Fruit fly (Drosophila melanogaster) whole organism, embryonic: ENCODE data around the gene CG15283.

Experiments used
- Antp ChIP-seq: fragments of 200-800 bp; sonication (Bioruptor generic); optimal IDR thresholded peaks from 3 replicates; lab custom pipeline; 2016; ENCODE audit warnings: missing biosample characterization, missing genetic modification characterization
- Asciz ChIP-seq: fragments of 200-800 bp; sonication (Bioruptor generic); optimal IDR thresholded peaks from 2 replicates; lab custom pipeline; 2017; ENCODE audit warnings: missing biosample characterization, mild to moderate bottlenecking, missing genetic modification characterization, missing genetic modification reagents
- BEAF-32 ChIP-seq: fragments of 200-800 bp; sonication (Bioruptor generic); optimal IDR thresholded peaks from 3 replicates; lab custom pipeline; 2017; ENCODE audit warnings: missing biosample characterization, missing genetic modification characterization, mild to moderate bottlenecking, moderate library complexity, missing genetic modification reagents
- Bdp1 ChIP-seq: fragments of 200-800 bp; sonication (Bioruptor generic); optimal IDR thresholded peaks from 3 replicates; lab custom pipeline; 2016; ENCODE audit warnings: missing biosample characterization, missing genetic modification characterization
- Bgb ChIP-seq: fragments of 200-800 bp; sonication (Bioruptor generic); IDR thresholded peaks from 2 replicates; pipeline ENCODE4 v1.3.6; 2022; ENCODE audit warnings: missing biosample characterization, missing genetic modification characterization; ENCODE audit not compliant: partially characterized antibody
- CG10209 ChIP-seq: fragments of 200-800 bp; sonication (Bioruptor generic); optimal IDR thresholded peaks from 3 replicates; lab custom pipeline; 2017; ENCODE audit warnings: missing biosample characterization, mild to moderate bottlenecking, missing genetic modification characterization, missing genetic modification reagents
- CG10321 ChIP-seq: fragments of 200-800 bp; sonication (Bioruptor generic); IDR thresholded peaks from 2 replicates; pipeline ENCODE4 v1.3.6; 2022; ENCODE audit warnings: missing biosample characterization, missing genetic modification characterization
- CG10654 ChIP-seq: fragments of 200-800 bp; sonication (Bioruptor generic); optimal IDR thresholded peaks from 2 replicates; lab custom pipeline; 2016; ENCODE audit warnings: missing biosample characterization, missing genetic modification characterization
- CG10979 ChIP-seq: fragments of 200-800 bp; sonication (Bioruptor generic); optimal IDR thresholded peaks from 2 replicates; lab custom pipeline; 2018; ENCODE audit warnings: missing biosample characterization, mild to moderate bottlenecking, missing genetic modification characterization, moderate library complexity
- CG11456 ChIP-seq: fragments of 200-800 bp; sonication (Bioruptor generic); IDR thresholded peaks from 3 replicates; pipeline ENCODE4 v1.3.6; 2022; ENCODE audit warnings: missing biosample characterization, missing genetic modification characterization
- CG12219 ChIP-seq: fragments of 200-800 bp; sonication (Bioruptor generic); optimal IDR thresholded peaks from 3 replicates; lab custom pipeline; 2018; ENCODE audit warnings: missing biosample characterization, mild to moderate bottlenecking, missing genetic modification characterization
- CG1233 ChIP-seq: fragments of 200-800 bp; sonication (Bioruptor generic); optimal IDR thresholded peaks from 4 replicates; lab custom pipeline; 2018; ENCODE audit warnings: missing biosample characterization, mild to moderate bottlenecking, missing genetic modification characterization
- CG15269 ChIP-seq: fragments of 200-800 bp; sonication (Bioruptor generic); optimal IDR thresholded peaks from 2 replicates; lab custom pipeline; 2018; ENCODE audit warnings: missing biosample characterization, mild to moderate bottlenecking, missing genetic modification characterization, moderate library complexity
- CG15514 ChIP-seq: fragments of 200-800 bp; sonication (Bioruptor generic); optimal IDR thresholded peaks from 3 replicates; lab custom pipeline; 2017; ENCODE audit warnings: missing biosample characterization, missing genetic modification characterization, mild to moderate bottlenecking, moderate library complexity, missing genetic modification reagents
- CG17328 ChIP-seq: fragments of 200-800 bp; sonication (Bioruptor generic); IDR thresholded peaks from 2 replicates; pipeline ENCODE4 v1.3.6; 2022; ENCODE audit warnings: missing biosample characterization, missing genetic modification characterization
- CG18476 ChIP-seq: fragments of 200-800 bp; sonication (Bioruptor generic); optimal IDR thresholded peaks from 2 replicates; lab custom pipeline; 2016; ENCODE audit warnings: missing biosample characterization, mild to moderate bottlenecking, missing genetic modification characterization
- CG2875 ChIP-seq: fragments of 200-800 bp; sonication (Bioruptor generic); optimal IDR thresholded peaks from 2 replicates; lab custom pipeline; 2017; ENCODE audit warnings: missing biosample characterization, mild to moderate bottlenecking, missing genetic modification characterization, missing genetic modification reagents
- CG30403 ChIP-seq: fragments of 200-800 bp; sonication (Bioruptor generic); optimal IDR thresholded peaks from 3 replicates; lab custom pipeline; 2016; ENCODE audit warnings: missing biosample characterization, missing genetic modification characterization
- CG4617 ChIP-seq: fragments of 200-800 bp; sonication (Bioruptor generic); optimal IDR thresholded peaks from 3 replicates; lab custom pipeline; 2016; ENCODE audit warnings: missing biosample characterization, missing genetic modification characterization, borderline replicate concordance
- CG4707 ChIP-seq: fragments of 200-800 bp; sonication (Bioruptor generic); optimal IDR thresholded peaks from 2 replicates; lab custom pipeline; 2018; ENCODE audit warnings: missing biosample characterization, mild to moderate bottlenecking, missing genetic modification characterization, moderate library complexity
- CG4820 ChIP-seq: fragments of 200-800 bp; sonication (Bioruptor generic); optimal IDR thresholded peaks from 3 replicates; lab custom pipeline; 2016; ENCODE audit warnings: missing biosample characterization, missing genetic modification characterization
- Eip74EF ChIP-seq, 2 experiments: fragments of 200-800 bp in 1 of 2; fragments of >200 bp in 1 of 2; sonication (Bioruptor generic) in 1 of 2; optimal IDR thresholded peaks; 2 replicates each; lab custom pipeline; 2017 to 2019; ENCODE audit warnings: missing biosample characterization in 2 of 2, missing genetic modification characterization in 2 of 2, mild to moderate bottlenecking in 1 of 2, moderate library complexity in 1 of 2
- Hmx ChIP-seq: fragments of 200-800 bp; sonication (Bioruptor generic); optimal IDR thresholded peaks from 2 replicates; lab custom pipeline; 2016; ENCODE audit warnings: missing biosample characterization, missing genetic modification characterization
- NfI ChIP-seq: fragments of 200-800 bp; sonication (Bioruptor generic); optimal IDR thresholded peaks from 3 replicates; lab custom pipeline; 2018; ENCODE audit warnings: missing biosample characterization, mild to moderate bottlenecking, missing genetic modification characterization, moderate library complexity
- Vsx1 ChIP-seq: fragments of 200-800 bp; sonication (Bioruptor generic); optimal IDR thresholded peaks from 2 replicates; lab custom pipeline; 2017; ENCODE audit warnings: missing biosample characterization, mild to moderate bottlenecking, missing genetic modification characterization, missing genetic modification reagents
- bbx ChIP-seq: fragments of 200-800 bp; sonication (Bioruptor generic); IDR thresholded peaks from 2 replicates; pipeline ENCODE4 v1.3.6; 2022; ENCODE audit warnings: missing biosample characterization, missing genetic modification characterization; ENCODE audit not compliant: partially characterized antibody
- bsh ChIP-seq, 2 experiments: fragments of 200-800 bp; sonication (Bioruptor generic); optimal IDR thresholded peaks; 2 replicates each; lab custom pipeline; 2017 to 2018; ENCODE audit warnings: mild to moderate bottlenecking in 2 of 2, missing biosample characterization in 2 of 2, missing genetic modification characterization in 2 of 2, moderate library complexity in 1 of 2
- corto ChIP-seq: fragments of 200-800 bp; sonication (Bioruptor generic); optimal IDR thresholded peaks from 2 replicates; lab custom pipeline; 2016; ENCODE audit warnings: missing biosample characterization, mild to moderate bottlenecking, missing genetic modification characterization, moderate library complexity
- da ChIP-seq: fragments of 200-800 bp; sonication (Bioruptor generic); optimal IDR thresholded peaks from 2 replicates; lab custom pipeline; 2016; ENCODE audit warnings: missing biosample characterization, missing genetic modification characterization
- dati ChIP-seq: fragments of 200-800 bp; sonication (Bioruptor generic); IDR thresholded peaks from 2 replicates; pipeline ENCODE4 v1.3.6; 2022; ENCODE audit warnings: missing biosample characterization, missing genetic modification characterization
- dmrt11E ChIP-seq: fragments of 200-800 bp; sonication (Bioruptor generic); optimal IDR thresholded peaks from 3 replicates; lab custom pipeline; 2018; ENCODE audit warnings: missing biosample characterization, mild to moderate bottlenecking, missing genetic modification characterization, moderate library complexity
- ems ChIP-seq: fragments of 200-800 bp; sonication (Bioruptor generic); optimal IDR thresholded peaks from 3 replicates; lab custom pipeline; 2016; ENCODE audit warnings: missing biosample characterization, missing genetic modification characterization
- grau ChIP-seq: fragments of 200-800 bp; optimal IDR thresholded peaks from 3 replicates; lab custom pipeline; 2019; ENCODE audit warnings: missing biosample characterization, mild to moderate bottlenecking, missing genetic modification characterization, moderate library complexity
- h ChIP-seq: fragments of >200 bp; optimal IDR thresholded peaks from 2 replicates; lab custom pipeline; 2017
- hb ChIP-seq: fragments of 200-800 bp; sonication (Bioruptor generic); IDR thresholded peaks from 3 replicates; pipeline ENCODE4 v1.3.6; 2022; ENCODE audit warnings: missing biosample characterization, missing genetic modification characterization; ENCODE audit not compliant: partially characterized antibody
- kni ChIP-seq: fragments of 200-800 bp; sonication (Bioruptor generic); optimal IDR thresholded peaks from 3 replicates; lab custom pipeline; 2017; ENCODE audit warnings: mild to moderate bottlenecking, missing biosample characterization, missing genetic modification reagents, missing genetic modification characterization
- lola ChIP-seq, 3 experiments: fragments of >200 bp in 2 of 3; fragments of 200-800 bp in 1 of 3; sonication (Bioruptor generic) in 1 of 3; optimal IDR thresholded peaks; 2 replicates each; lab custom pipeline; 2017 to 2019; ENCODE audit warnings: missing biosample characterization in 3 of 3, missing genetic modification characterization in 3 of 3, mild to moderate bottlenecking in 1 of 3, moderate library complexity in 1 of 3
- lov ChIP-seq, 2 experiments: fragments of 200-800 bp in 1 of 2; fragments of >200 bp in 1 of 2; sonication (Bioruptor generic) in 1 of 2; IDR thresholded peaks in 1 of 2; optimal IDR thresholded peaks in 1 of 2; 2 replicates in 1 of 2; 3 replicates in 1 of 2; pipeline versions ENCODE4 v1.3.6 to Lab custom; 2017 to 2022; ENCODE audit warnings: missing biosample characterization in 1 of 2, missing genetic modification characterization in 1 of 2
- phol ChIP-seq: fragments of 200-800 bp; sonication (Bioruptor generic); optimal IDR thresholded peaks from 3 replicates; lab custom pipeline; 2018; ENCODE audit warnings: missing biosample characterization, mild to moderate bottlenecking, missing genetic modification characterization, moderate library complexity
- pita ChIP-seq: fragments of 200-800 bp; sonication (Bioruptor generic); optimal IDR thresholded peaks from 2 replicates; lab custom pipeline; 2017; ENCODE audit warnings: missing biosample characterization, mild to moderate bottlenecking, missing genetic modification characterization
- sd ChIP-seq: fragments of 200-800 bp; sonication (Bioruptor generic); optimal IDR thresholded peaks from 3 replicates; lab custom pipeline; 2018; ENCODE audit warnings: missing biosample characterization, mild to moderate bottlenecking, missing genetic modification characterization, moderate library complexity
- sisA ChIP-seq: fragments of 200-800 bp; sonication (Bioruptor generic); IDR thresholded peaks from 2 replicates; pipeline ENCODE4 v1.3.6; 2022; ENCODE audit warnings: missing biosample characterization, missing genetic modification characterization
- sug ChIP-seq: fragments of 200-800 bp; optimal IDR thresholded peaks from 2 replicates; lab custom pipeline; 2019; ENCODE audit warnings: missing biosample characterization, mild to moderate bottlenecking, missing genetic modification characterization, moderate library complexity
- ttk ChIP-seq: fragments of 200-800 bp; sonication (Bioruptor generic); IDR thresholded peaks from 2 replicates; pipeline ENCODE4 v2.1.2; 2022; ENCODE audit warnings: missing biosample characterization, missing genetic modification characterization
- z ChIP-seq: fragments of 200-800 bp; sonication (Bioruptor generic); IDR thresholded peaks from 3 replicates; pipeline ENCODE4 v1.3.6; 2022; ENCODE audit warnings: missing biosample characterization, missing genetic modification characterization
- zen ChIP-seq: fragments of 200-800 bp; sonication (Bioruptor generic); optimal IDR thresholded peaks from 3 replicates; lab custom pipeline; 2018; ENCODE audit warnings: missing biosample characterization, mild to moderate bottlenecking, missing genetic modification characterization, moderate library complexity
- zen2 ChIP-seq: fragments of 200-800 bp; sonication (Bioruptor generic); IDR thresholded peaks from 3 replicates; pipeline ENCODE4 v1.3.6; 2022; ENCODE audit warnings: missing biosample characterization, missing genetic modification characterization; ENCODE audit not compliant: partially characterized antibody
- zf30C ChIP-seq: fragments of 200-800 bp; sonication (Bioruptor generic); optimal IDR thresholded peaks from 3 replicates; lab custom pipeline; 2018; ENCODE audit warnings: missing biosample characterization, mild to moderate bottlenecking, missing genetic modification characterization

Gene CG15283

dm6 chr2L:14404744-14405449 is 45.8 kb downstream of the CG15283 start (continued):
- TF ChIP-seq CG10654 (no peak), CG2875 (GFP tag; lab: Kevin White, UChicago) (no peak), bbx (GFP tag; lab: Robert Waterston, UW) (no peak), kni (GFP tag; lab: Kevin White, UChicago) (no peak), Bdp1 (no peak), zen2 (GFP tag; lab: Robert Waterston, UW) (no peak), CG11456 (GFP tag; lab: Robert Waterston, UW) (no peak), CG4617 (no peak), CG17328 (no peak), CG12219 (GFP tag; lab: Kevin White, UChicago) (peak; percentile 2), z (GFP tag; lab: Robert Waterston, UW) (no peak), NfI (GFP tag; lab: Kevin White, UChicago) (peak; percentile 9), sug (tag; lab: Kevin White, UChicago) (peak; percentile 45), CG15514 (peak; percentile 16), BEAF-32 (GFP tag; lab: Kevin White, UChicago) (no peak), da (GFP tag; lab: Kevin White, UChicago) (no peak), CG30403 (GFP tag; lab: Kevin White, UChicago) (no peak), bsh (GFP tag; optimal IDR thresholded peaks at IDR 0.05; lab: Kevin White, UChicago) (peak in 1 of 2 experiments; percentile 8), CG4820 (GFP tag; lab: Kevin White, UChicago) (no peak), CG18476 (no peak), corto (no peak), CG10209 (GFP tag; lab: Kevin White, UChicago) (no peak), Antp (GFP tag; lab: Kevin White, UChicago) (no peak), Asciz (GFP tag; lab: Kevin White, UChicago) (peak; percentile 42), Eip74EF (GFP tag; optimal IDR thresholded peaks at IDR 0.05; lab: Kevin White, UChicago) (peak in 1 of 2 experiments; percentile 67), grau (tag; lab: Kevin White, UChicago) (peak; percentile 4), lola (GFP tag; optimal IDR thresholded peaks at IDR 0.05; lab: Kevin White, UChicago) (no peak), hb (GFP tag; lab: Robert Waterston, UW) (no peak), CG15269 (peak; percentile 21), dmrt11E (no peak), Bgb (GFP tag; lab: Robert Waterston, UW) (no peak), pita (GFP tag; lab: Kevin White, UChicago) (no peak), phol (tag; lab: Kevin White, UChicago) (no peak), h (lab: Kevin White, UChicago) (no peak), Hmx (GFP tag; lab: Kevin White, UChicago) (no peak), sd (tag; lab: Kevin White, UChicago) (peak; percentile 51), CG4707 (GFP tag; lab: Kevin White, UChicago) (no peak), ems (GFP tag; lab: Kevin White, UChicago) (no peak), zf30C (GFP tag; lab: Kevin White, UChicago) (no peak), ttk (GFP tag; lab: Robert Waterston, UW) (no peak), sisA (GFP tag; lab: Robert Waterston, UW) (no peak), CG10321 (GFP tag; lab: Robert Waterston, UW) (no peak), dati (no peak), zen (tag; lab: Kevin White, UChicago) (no peak), lov (optimal IDR thresholded peaks at IDR 0.05; lab: Kevin White, UChicago) (no peak), lov (GFP tag; IDR thresholded peaks at IDR 0.05; lab: Robert Waterston, UW) (no peak), CG10979 (peak; percentile 20), CG1233 (GFP tag; lab: Kevin White, UChicago) (no peak), Vsx1 (GFP tag; lab: Kevin White, UChicago) (peak; percentile 84)
